Fruit fly (Drosophila melanogaster) whole organism, embryonic: ENCODE data around the gene CG7728.

Source experiments
- Antp ChIP-seq: fragments of 200-800 bp; sonication (Bioruptor generic); optimal IDR thresholded peaks from 3 replicates; lab custom pipeline; 2016; ENCODE audit warnings: missing biosample characterization, missing genetic modification characterization
- BEAF-32 ChIP-seq: fragments of 200-800 bp; sonication (Bioruptor generic); optimal IDR thresholded peaks from 3 replicates; lab custom pipeline; 2017; ENCODE audit warnings: missing biosample characterization, missing genetic modification characterization, mild to moderate bottlenecking, moderate library complexity, missing genetic modification reagents
- CG10274 ChIP-seq: fragments of 200-800 bp; sonication (Bioruptor generic); optimal IDR thresholded peaks from 3 replicates; lab custom pipeline; 2017; ENCODE audit warnings: missing biosample characterization, mild to moderate bottlenecking, missing genetic modification characterization
- CG11085 ChIP-seq: fragments of 200-800 bp; sonication (Bioruptor generic); IDR thresholded peaks from 2 replicates; pipeline ENCODE4 v1.3.6; 2022; ENCODE audit warnings: missing biosample characterization, missing genetic modification characterization
- CG11504 ChIP-seq: fragments of 200-800 bp; sonication (Bioruptor generic); optimal IDR thresholded peaks from 3 replicates; lab custom pipeline; 2019; ENCODE audit warnings: missing biosample characterization, mild to moderate bottlenecking, missing genetic modification characterization, moderate library complexity
- CG14860 ChIP-seq: fragments of 200-800 bp; sonication (Bioruptor generic); IDR thresholded peaks from 3 replicates; pipeline ENCODE4 v1.3.6; 2022; ENCODE audit warnings: missing biosample characterization, missing genetic modification characterization; ENCODE audit not compliant: partially characterized antibody
- CG1602 ChIP-seq: fragments of 200-800 bp; sonication (Bioruptor generic); optimal IDR thresholded peaks from 3 replicates; lab custom pipeline; 2016; ENCODE audit warnings: missing biosample characterization, missing genetic modification characterization
- CG16779 ChIP-seq: fragments of 200-800 bp; sonication (Bioruptor generic); IDR thresholded peaks from 2 replicates; pipeline ENCODE4 v1.3.6; 2022; ENCODE audit warnings: missing biosample characterization, missing genetic modification characterization
- CG1792 ChIP-seq: fragments of 200-800 bp; sonication (Bioruptor generic); optimal IDR thresholded peaks from 2 replicates; lab custom pipeline; 2016; ENCODE audit warnings: missing biosample characterization, missing genetic modification characterization
- CG1832 ChIP-seq: fragments of 200-800 bp; sonication (Bioruptor generic); optimal IDR thresholded peaks from 2 replicates; lab custom pipeline; 2017; ENCODE audit warnings: missing biosample characterization, mild to moderate bottlenecking, missing genetic modification characterization, inconsistent platforms
- CG2116 ChIP-seq: fragments of 200-800 bp; sonication (Bioruptor generic); optimal IDR thresholded peaks from 3 replicates; lab custom pipeline; 2018; ENCODE audit warnings: missing biosample characterization, mild to moderate bottlenecking, missing genetic modification characterization
- CG31441 ChIP-seq: fragments of 200-800 bp; sonication (Bioruptor generic); IDR thresholded peaks from 2 replicates; pipeline ENCODE4 v1.3.6; 2022; ENCODE audit warnings: missing biosample characterization, missing genetic modification characterization
- CG4282 ChIP-seq: fragments of 200-800 bp; sonication (Bioruptor generic); optimal IDR thresholded peaks from 2 replicates; lab custom pipeline; 2016; ENCODE audit warnings: missing biosample characterization, missing genetic modification characterization
- CG4404 ChIP-seq: fragments of 200-800 bp; sonication (Bioruptor generic); IDR thresholded peaks from 2 replicates; pipeline ENCODE4 v1.3.6; 2022; ENCODE audit warnings: missing biosample characterization, missing genetic modification characterization
- CG4854 ChIP-seq: fragments of 200-800 bp; sonication (Bioruptor generic); optimal IDR thresholded peaks from 2 replicates; lab custom pipeline; 2016; ENCODE audit warnings: missing biosample characterization, missing genetic modification characterization, inconsistent platforms
- CG5953 ChIP-seq: fragments of 200-800 bp; sonication (Bioruptor generic); IDR thresholded peaks from 2 replicates; pipeline ENCODE4 v1.3.6; 2022; ENCODE audit warnings: missing biosample characterization, missing genetic modification characterization
- CG6791 ChIP-seq: fragments of 200-800 bp; sonication (Bioruptor generic); IDR thresholded peaks from 3 replicates; pipeline ENCODE4 v1.3.6; 2022; ENCODE audit warnings: missing biosample characterization, missing genetic modification characterization; ENCODE audit not compliant: partially characterized antibody
- CG7745 ChIP-seq: fragments of 200-800 bp; sonication (Bioruptor generic); optimal IDR thresholded peaks from 2 replicates; lab custom pipeline; 2018; ENCODE audit warnings: missing biosample characterization, mild to moderate bottlenecking, missing genetic modification characterization, moderate library complexity
- CG7928 ChIP-seq: fragments of 200-800 bp; sonication (Bioruptor generic); optimal IDR thresholded peaks from 2 replicates; lab custom pipeline; 2017; ENCODE audit warnings: missing biosample characterization, mild to moderate bottlenecking, missing genetic modification characterization
- CG8281 ChIP-seq: fragments of 200-800 bp; sonication (Bioruptor generic); optimal IDR thresholded peaks from 2 replicates; lab custom pipeline; 2018; ENCODE audit warnings: missing biosample characterization, mild to moderate bottlenecking, missing genetic modification characterization, moderate library complexity
- CG9876 ChIP-seq: fragments of 200-800 bp; sonication (Bioruptor generic); optimal IDR thresholded peaks from 2 replicates; lab custom pipeline; 2016; ENCODE audit warnings: missing biosample characterization, missing genetic modification characterization
- CkIIα-i1 ChIP-seq: fragments of 200-800 bp; sonication (Bioruptor generic); IDR thresholded peaks from 2 replicates; pipeline ENCODE4 v1.3.6; 2022; ENCODE audit warnings: missing biosample characterization, missing genetic modification characterization
- D19A ChIP-seq: fragments of 200-800 bp; optimal IDR thresholded peaks from 3 replicates; lab custom pipeline; 2019; ENCODE audit warnings: missing biosample characterization, mild to moderate bottlenecking, missing genetic modification characterization, moderate library complexity
- Dfd ChIP-seq, 2 experiments: fragments of >200 bp; optimal IDR thresholded peaks; 2 replicates each; lab custom pipeline; 2017; ENCODE audit warnings: missing biosample characterization in 2 of 2, missing genetic modification characterization in 2 of 2
- Doc3 ChIP-seq: fragments of 200-800 bp; sonication (Bioruptor generic); IDR thresholded peaks from 3 replicates; pipeline ENCODE4 v1.3.6; 2022; ENCODE audit warnings: missing biosample characterization, missing genetic modification characterization; ENCODE audit not compliant: partially characterized antibody
- HLH3B ChIP-seq: fragments of 200-800 bp; sonication (Bioruptor generic); IDR thresholded peaks from 2 replicates; pipeline ENCODE4 v1.3.6; 2022; ENCODE audit warnings: missing biosample characterization, missing genetic modification characterization
- HmgZ ChIP-seq: fragments of 200-800 bp; sonication (Bioruptor generic); optimal IDR thresholded peaks from 2 replicates; lab custom pipeline; 2018; ENCODE audit warnings: missing biosample characterization, mild to moderate bottlenecking, missing genetic modification characterization
- Kr ChIP-seq: fragments of 200-800 bp; sonication (Bioruptor generic); optimal IDR thresholded peaks from 2 replicates; lab custom pipeline; 2017; ENCODE audit warnings: missing biosample characterization, mild to moderate bottlenecking, missing genetic modification characterization
- MBD-R2 ChIP-seq: fragments of 200-800 bp; sonication (Bioruptor generic); IDR thresholded peaks from 2 replicates; pipeline ENCODE4 v1.3.6; 2022; ENCODE audit warnings: missing biosample characterization, missing genetic modification characterization
- Nf-YA ChIP-seq: fragments of 200-800 bp; sonication (Bioruptor generic); IDR thresholded peaks from 2 replicates; pipeline ENCODE4 v1.3.6; 2022; ENCODE audit warnings: missing biosample characterization, missing genetic modification characterization
- PHDP ChIP-seq: fragments of 200-800 bp; sonication (Bioruptor generic); optimal IDR thresholded peaks from 3 replicates; lab custom pipeline; 2018; ENCODE audit warnings: missing biosample characterization, mild to moderate bottlenecking, missing genetic modification characterization, moderate library complexity
- Rx ChIP-seq: fragments of 200-800 bp; sonication (Bioruptor generic); IDR thresholded peaks from 2 replicates; pipeline ENCODE4 v1.3.6; 2022; ENCODE audit warnings: missing biosample characterization, missing genetic modification characterization
- Scr ChIP-seq: fragments of 200-800 bp; sonication (Bioruptor generic); IDR thresholded peaks from 2 replicates; pipeline ENCODE4 v1.3.6; 2022; ENCODE audit warnings: missing biosample characterization, missing genetic modification characterization; ENCODE audit not compliant: partially characterized antibody
- Spps ChIP-seq: fragments of 200-800 bp; sonication (Bioruptor generic); optimal IDR thresholded peaks from 2 replicates; lab custom pipeline; 2018; ENCODE audit warnings: missing biosample characterization, mild to moderate bottlenecking, missing genetic modification characterization
- ab ChIP-seq: fragments of 200-800 bp; sonication (Bioruptor generic); optimal IDR thresholded peaks from 2 replicates; lab custom pipeline; 2016; ENCODE audit warnings: missing biosample characterization, missing genetic modification characterization
- ap ChIP-seq: fragments of 200-800 bp; sonication (Bioruptor generic); IDR thresholded peaks from 2 replicates; pipeline ENCODE4 v1.3.6; 2022; ENCODE audit warnings: missing biosample characterization, missing genetic modification characterization
- br ChIP-seq: fragments of >200 bp; optimal IDR thresholded peaks from 2 replicates; lab custom pipeline; 2017
- caup ChIP-seq: fragments of 200-800 bp; sonication (Bioruptor generic); optimal IDR thresholded peaks from 3 replicates; lab custom pipeline; 2017; ENCODE audit warnings: missing biosample characterization, mild to moderate bottlenecking, missing genetic modification characterization, moderate library complexity; ENCODE audit not compliant: severe bottlenecking
- cg ChIP-seq: fragments of 200-800 bp; sonication (Bioruptor generic); optimal IDR thresholded peaks from 3 replicates; lab custom pipeline; 2019; ENCODE audit warnings: missing biosample characterization, mild to moderate bottlenecking, missing genetic modification characterization, moderate library complexity
- chn ChIP-seq: fragments of 200-800 bp; sonication (Bioruptor generic); optimal IDR thresholded peaks from 2 replicates; lab custom pipeline; 2016; ENCODE audit warnings: missing biosample characterization, missing genetic modification characterization
- dimm ChIP-seq: fragments of 200-800 bp; sonication (Bioruptor generic); IDR thresholded peaks from 2 replicates; pipeline ENCODE4 v1.3.6; 2022; ENCODE audit warnings: missing biosample characterization, missing genetic modification characterization
- dpn ChIP-seq, 2 experiments: fragments of 200-800 bp; sonication (Bioruptor generic); optimal IDR thresholded peaks; 3 replicates each; lab custom pipeline; 2016; ENCODE audit warnings: missing biosample characterization in 2 of 2, missing genetic modification characterization in 2 of 2
- fru ChIP-seq: fragments of >200 bp; optimal IDR thresholded peaks from 2 replicates; lab custom pipeline; 2017
- gem ChIP-seq: fragments of 200-800 bp; sonication (Bioruptor generic); optimal IDR thresholded peaks from 2 replicates; lab custom pipeline; 2019; ENCODE audit warnings: missing biosample characterization, mild to moderate bottlenecking, missing genetic modification characterization, moderate library complexity
- gfzf ChIP-seq: fragments of 200-800 bp; sonication (Bioruptor generic); optimal IDR thresholded peaks from 2 replicates; lab custom pipeline; 2016; ENCODE audit warnings: missing biosample characterization, mild to moderate bottlenecking, missing genetic modification characterization, moderate library complexity
- lmd ChIP-seq: fragments of 200-800 bp; sonication (Bioruptor generic); IDR thresholded peaks from 2 replicates; pipeline ENCODE4 v1.3.6; 2022; ENCODE audit warnings: missing biosample characterization, missing genetic modification characterization
- p53 ChIP-seq: fragments of 200-800 bp; sonication (Bioruptor generic); optimal IDR thresholded peaks from 2 replicates; lab custom pipeline; 2016; ENCODE audit warnings: missing biosample characterization, missing genetic modification characterization
- scrt ChIP-seq: fragments of 200-800 bp; sonication (Bioruptor generic); optimal IDR thresholded peaks from 2 replicates; lab custom pipeline; 2018; ENCODE audit warnings: missing biosample characterization, mild to moderate bottlenecking, missing genetic modification characterization, moderate library complexity
- sens ChIP-seq: fragments of 200-800 bp; sonication (Bioruptor generic); peaks from one replicate; lab custom pipeline; 2016; ENCODE audit warnings: missing biosample characterization, missing genetic modification characterization
- sens-2 ChIP-seq: fragments of 200-800 bp; sonication (Bioruptor generic); IDR thresholded peaks from 2 replicates; pipeline ENCODE4 v1.3.6; 2022; ENCODE audit warnings: missing biosample characterization, missing genetic modification characterization
- stc ChIP-seq: fragments of 200-800 bp; sonication (Bioruptor generic); IDR thresholded peaks from 2 replicates; pipeline ENCODE4 v1.3.6; 2022; ENCODE audit warnings: missing biosample characterization, missing genetic modification characterization
- ttk ChIP-seq: fragments of 200-800 bp; sonication (Bioruptor generic); IDR thresholded peaks from 2 replicates; pipeline ENCODE4 v2.1.2; 2022; ENCODE audit warnings: missing biosample characterization, missing genetic modification characterization
- unpg ChIP-seq: fragments of 200-800 bp; sonication (Bioruptor generic); optimal IDR thresholded peaks from 3 replicates; lab custom pipeline; 2018; ENCODE audit warnings: missing biosample characterization, mild to moderate bottlenecking, missing genetic modification characterization, moderate library complexity

CG7728 gene

DNA sequence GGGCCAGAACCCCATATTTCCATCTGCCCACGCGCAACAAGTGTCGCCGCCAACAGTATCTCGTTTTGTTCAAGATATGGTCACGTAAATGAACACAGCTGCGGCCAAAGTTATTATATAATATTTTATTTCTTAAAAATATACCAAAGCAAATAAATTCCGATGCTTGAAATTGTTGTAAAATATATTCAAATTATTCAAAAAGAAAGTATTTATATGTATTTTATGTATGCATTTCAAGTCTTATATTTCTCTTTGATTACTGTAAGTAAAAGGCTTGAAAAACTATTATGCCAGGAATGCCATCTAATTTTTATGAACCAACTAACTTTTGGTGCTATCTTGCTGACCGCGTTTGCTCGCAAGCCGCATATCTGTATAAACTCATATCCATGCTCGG lies 27.2 kb upstream of the CG7728 start (continued):
- no peak for TF ChIP-seq Kr
- TF ChIP-seq Scr (GFP tag; lab: Robert Waterston, UW), result no peak
- no peak for TF ChIP-seq Dfd (GFP tag; optimal IDR thresholded peaks at IDR 0.05; lab: Kevin White, UChicago)
- TF ChIP-seq HmgZ (tag; lab: Kevin White, UChicago), result peak; percentile 8
- TF ChIP-seq CG7928, result no peak
- no peak for TF ChIP-seq p53
- no peak; the same call in 1 of the 2 replicates for TF ChIP-seq MBD-R2 (GFP tag; lab: Robert Waterston, UW)
- TF ChIP-seq br (lab: Kevin White, UChicago), result no peak
- TF ChIP-seq scrt (GFP tag; lab: Kevin White, UChicago), result no peak
- no peak for TF ChIP-seq sens-2
- TF ChIP-seq D19A, result no peak
- no peak for TF ChIP-seq Doc3 (GFP tag; lab: Robert Waterston, UW)
- no peak for TF ChIP-seq dimm (GFP tag; lab: Robert Waterston, UW)
- 0 out of 2 replicates have a peak, but pooled peaks have one; percentile 18 for TF ChIP-seq ttk (GFP tag; lab: Robert Waterston, UW)
- TF ChIP-seq gem (tag; lab: Kevin White, UChicago), result no peak
- no peak for TF ChIP-seq CG4404 (GFP tag; lab: Robert Waterston, UW)
- TF ChIP-seq Spps (tag; lab: Kevin White, UChicago), result no peak
- no peak for TF ChIP-seq stc (GFP tag; lab: Robert Waterston, UW)
- TF ChIP-seq CG1602 (GFP tag; lab: Kevin White, UChicago), result no peak
- no peak for TF ChIP-seq CG7745 (tag; lab: Kevin White, UChicago)
- peak; percentile 42 for TF ChIP-seq unpg
- TF ChIP-seq gfzf, result no peak
- TF ChIP-seq CG9876 (GFP tag; lab: Kevin White, UChicago), result no peak
- no peak for TF ChIP-seq CG5953 (GFP tag; lab: Robert Waterston, UW)
- TF ChIP-seq CG16779 (GFP tag; lab: Robert Waterston, UW), result no peak
- no peak for TF ChIP-seq CG31441 (GFP tag; lab: Robert Waterston, UW)
- no peak for TF ChIP-seq Antp (GFP tag; lab: Kevin White, UChicago)
- no peak for TF ChIP-seq CG8281 (tag; lab: Kevin White, UChicago)
- TF ChIP-seq CG10274, result no peak
- TF ChIP-seq HLH3B (GFP tag; lab: Robert Waterston, UW), result no peak
- peak; percentile 52 for TF ChIP-seq PHDP (tag; lab: Kevin White, UChicago)
- no peak for TF ChIP-seq fru (lab: Kevin White, UChicago)
- TF ChIP-seq CG11085 (GFP tag; lab: Robert Waterston, UW), result no peak
- no peak for TF ChIP-seq cg (GFP tag; lab: Kevin White, UChicago)
- TF ChIP-seq Nf-YA (GFP tag; lab: Robert Waterston, UW), result no peak
- no peak for TF ChIP-seq CG4282
- no peak for TF ChIP-seq chn
- no peak for TF ChIP-seq CG1792 (GFP tag; lab: Kevin White, UChicago)
- peak; percentile 71 for TF ChIP-seq sens (GFP tag; lab: Kevin White, UChicago)
- TF ChIP-seq CG2116 (GFP tag; lab: Kevin White, UChicago), result no peak
- TF ChIP-seq caup (GFP tag; lab: Kevin White, UChicago), result no peak
- no peak for TF ChIP-seq dpn (GFP tag; optimal IDR thresholded peaks at IDR 0.05; lab: Kevin White, UChicago)
- no peak for TF ChIP-seq Rx (GFP tag; lab: Robert Waterston, UW)
- no peak for TF ChIP-seq ap (GFP tag; lab: Robert Waterston, UW)
- no peak for TF ChIP-seq CG6791 (GFP tag; lab: Robert Waterston, UW)
- no peak for TF ChIP-seq CG11504
- TF ChIP-seq CG14860 (GFP tag; lab: Robert Waterston, UW), result no peak
- TF ChIP-seq CG1832 (GFP tag; lab: Kevin White, UChicago), result no peak
- TF ChIP-seq CkIIα-i1, result no peak
- peak; percentile 30; the same call in 1 of the 2 replicates for TF ChIP-seq lmd
- TF ChIP-seq CG4854 (GFP tag; lab: Kevin White, UChicago), result no peak
- no peak for TF ChIP-seq BEAF-32 (GFP tag; lab: Kevin White, UChicago)
- no peak for TF ChIP-seq ab (GFP tag; lab: Kevin White, UChicago)
